Fruit fly (Drosophila melanogaster): ENCODE data around the gene qjt.

qjt gene

dm6 chr3L:17458856-17459518 lies 19.9 kb upstream of the qjt start:
- peak; percentile 55 for TF ChIP-seq kay (GFP tag; ENCODE audit: borderline replicate concordance)
- TF ChIP-seq ovo (GFP tag; optimal IDR thresholded peaks at IDR 0.05), result no peak

- TF ChIP-seq Crg-1 (GFP tag; optimal IDR thresholded peaks at IDR 0.05) (no peak), CG5204 (GFP tag; optimal IDR thresholded peaks at IDR 0.05) (no peak), bab1 (GFP tag; optimal IDR thresholded peaks at IDR 0.05) (no peak), CG7045 (GFP tag; optimal IDR thresholded peaks at IDR 0.05) (no peak), CG1620 (GFP tag; optimal IDR thresholded peaks at IDR 0.05) (no peak), CG14711 (tag; optimal IDR thresholded peaks at IDR 0.05) (no peak), ovo (GFP tag; optimal IDR thresholded peaks at IDR 0.05) (no peak), CG33017 (tag; optimal IDR thresholded peaks at IDR 0.05) (no peak), Mnt (GFP tag; optimal IDR thresholded peaks at IDR 0.05) (no peak), Clk (GFP tag; optimal IDR thresholded peaks at IDR 0.05) (no peak), kay (GFP tag; ENCODE audit: borderline replicate concordance) (no peak), CG7101 (tag; optimal IDR thresholded peaks at IDR 0.05) (no peak), Hr96 (GFP tag; optimal IDR thresholded peaks at IDR 0.05) (no peak)
Measured at dm6 chr3L:17461369-17462012, 17.4 kb upstream of the qjt start.

DNA sequence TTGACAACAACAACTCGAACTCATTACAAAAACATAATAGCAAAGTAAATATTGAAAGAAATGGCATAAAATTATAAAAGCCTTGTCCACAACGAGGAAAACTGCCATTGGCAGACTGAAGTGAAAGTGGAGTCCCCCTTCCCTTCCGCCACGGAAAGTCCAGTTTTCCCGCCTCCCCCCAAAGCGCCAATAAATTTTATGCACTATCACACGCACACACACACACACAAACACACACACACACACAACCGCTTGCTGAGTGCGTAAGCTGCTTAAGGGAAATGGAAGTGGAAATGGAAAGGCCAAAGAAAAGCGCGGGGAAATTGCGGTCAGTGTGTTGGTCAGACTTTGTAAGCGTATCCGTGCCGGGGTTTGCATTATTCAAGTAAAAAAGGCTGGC lies 16.4 kb upstream of the qjt start:
- TF ChIP-seq CG7101 (tag; optimal IDR thresholded peaks at IDR 0.05) (no peak), CG7045 (GFP tag; optimal IDR thresholded peaks at IDR 0.05) (no peak), CG1620 (GFP tag; optimal IDR thresholded peaks at IDR 0.05) (no peak), bab1 (GFP tag; optimal IDR thresholded peaks at IDR 0.05) (no peak), kay (GFP tag; ENCODE audit: borderline replicate concordance) (no peak), Hr96 (GFP tag; optimal IDR thresholded peaks at IDR 0.05) (no peak), cic (GFP tag; optimal IDR thresholded peaks at IDR 0.05) (no peak), CG14711 (tag; optimal IDR thresholded peaks at IDR 0.05) (no peak), Mnt (GFP tag; optimal IDR thresholded peaks at IDR 0.05) (no peak), Crg-1 (GFP tag; optimal IDR thresholded peaks at IDR 0.05) (no peak), tj (GFP tag; optimal IDR thresholded peaks at IDR 0.05) (no peak), CG12768 (GFP tag; optimal IDR thresholded peaks at IDR 0.05) (no peak)

dm6 chr3L:17465804-17466203 lies 13.1 kb upstream of the qjt start, which contains the start of gene QIL1:
Gene QIL1 (plus strand): TSS chr3L:17465945.
- no peak for TF ChIP-seq CG11617 (GFP tag; optimal IDR thresholded peaks at IDR 0.05)
- peak; percentile 35 for TF ChIP-seq bab1 (GFP tag; optimal IDR thresholded peaks at IDR 0.05)
- no peak for TF ChIP-seq CG7045 (GFP tag; optimal IDR thresholded peaks at IDR 0.05)
- TF ChIP-seq cnc (optimal IDR thresholded peaks at IDR 0.05), result no peak

DNA sequence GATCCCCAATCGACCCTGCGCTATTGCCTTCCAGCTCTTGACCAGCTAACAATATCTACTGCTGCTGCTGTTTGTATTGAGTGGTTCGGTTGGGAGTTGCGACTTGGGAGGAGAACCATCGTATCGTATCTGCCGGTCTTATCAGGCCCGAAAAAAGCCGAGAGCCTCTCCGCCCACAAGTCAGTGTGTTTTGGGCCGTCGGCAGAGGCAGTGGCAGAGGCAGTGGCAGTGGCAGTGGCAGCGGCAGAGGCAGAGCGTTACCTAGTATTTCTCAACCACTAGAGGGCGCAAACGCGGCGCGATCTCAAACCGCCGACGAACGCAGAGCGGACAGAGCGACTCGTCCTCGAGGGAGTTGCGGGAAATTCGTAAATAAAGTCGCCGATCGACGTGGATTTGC lies 8.8 kb upstream of the qjt start, which contains the start of gene SecCl:
TSS of gene SecCl (plus strand) at position 18 of the 400 bp plus-strand sequence.
- TF ChIP-seq Clk (GFP tag; optimal IDR thresholded peaks at IDR 0.05), result no peak
- TF ChIP-seq CG5204 (GFP tag; optimal IDR thresholded peaks at IDR 0.05), result no peak
- no peak for TF ChIP-seq tj (GFP tag; optimal IDR thresholded peaks at IDR 0.05)
- TF ChIP-seq pad (GFP tag; optimal IDR thresholded peaks at IDR 0.05), result no peak
- no peak for TF ChIP-seq toe (GFP tag; optimal IDR thresholded peaks at IDR 0.05)
- TF ChIP-seq CG1620 (GFP tag; optimal IDR thresholded peaks at IDR 0.05), result no peak
- no peak for TF ChIP-seq ovo (GFP tag; optimal IDR thresholded peaks at IDR 0.05)
- TF ChIP-seq CG7101 (tag; optimal IDR thresholded peaks at IDR 0.05), result no peak
- TF ChIP-seq cnc (optimal IDR thresholded peaks at IDR 0.05), result no peak
- TF ChIP-seq Mnt (GFP tag; optimal IDR thresholded peaks at IDR 0.05), result no peak
- TF ChIP-seq Crg-1 (GFP tag; optimal IDR thresholded peaks at IDR 0.05), result no peak

DNA sequence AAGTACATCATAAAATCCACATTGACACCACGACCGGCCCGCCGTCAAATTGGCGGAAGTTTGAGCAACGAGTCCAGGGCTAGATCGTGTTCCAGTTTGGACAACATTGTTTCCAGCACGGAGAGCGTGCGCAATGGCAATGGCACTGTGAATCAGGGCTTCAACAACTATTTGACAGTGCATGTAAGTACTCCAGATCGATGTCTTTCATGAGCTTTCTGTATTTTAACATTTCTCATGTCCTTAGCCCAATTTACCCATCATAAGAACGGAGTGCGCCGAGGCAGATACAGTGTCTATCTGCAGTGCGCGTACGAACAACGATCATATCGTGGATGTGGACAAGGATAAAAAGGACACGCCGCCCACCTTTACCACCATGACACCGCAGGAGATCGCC lies 5.0 kb upstream of the qjt start:
- TF ChIP-seq Mnt (GFP tag; optimal IDR thresholded peaks at IDR 0.05) (no peak), CG1620 (GFP tag; optimal IDR thresholded peaks at IDR 0.05) (no peak), cnc (optimal IDR thresholded peaks at IDR 0.05) (no peak), Clk (GFP tag; optimal IDR thresholded peaks at IDR 0.05) (no peak)

DNA sequence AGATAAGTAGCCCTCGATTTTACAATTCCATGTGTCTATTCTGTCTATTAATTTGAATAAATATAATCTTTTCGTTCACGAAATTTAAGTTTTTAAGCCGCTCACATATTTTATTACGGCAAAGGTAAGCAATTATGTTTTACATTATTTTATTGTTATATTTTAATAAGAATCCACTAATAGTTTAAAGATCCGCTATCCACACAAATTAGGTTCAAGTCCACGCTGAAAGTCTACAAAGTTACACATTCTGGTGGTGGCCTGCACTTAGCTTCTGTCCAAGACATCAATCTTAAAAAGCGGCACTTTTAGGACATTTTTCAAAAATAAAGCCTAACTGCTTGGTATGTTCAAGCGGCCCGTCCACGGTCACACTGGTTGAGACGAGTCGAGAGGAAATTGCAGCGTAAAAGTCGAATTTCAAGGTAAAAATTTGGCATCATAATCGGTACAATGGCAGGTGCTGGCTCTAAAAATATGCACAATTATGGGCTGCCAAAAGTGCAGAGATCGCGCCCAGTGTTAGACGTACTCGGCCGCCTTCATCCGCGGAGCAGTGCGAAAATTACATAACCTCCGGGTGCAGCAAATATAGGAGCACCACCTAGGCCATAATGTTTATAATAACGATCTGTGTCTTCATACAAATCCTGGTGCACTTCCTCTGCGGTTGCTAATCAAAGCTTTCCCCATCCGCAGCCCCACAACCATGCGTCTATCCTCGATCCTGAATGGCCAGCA lies 4.0 kb upstream of the qjt start, which contains the start of the genes UQCR-Q and CG46525:
TSS of gene UQCR-Q (plus strand) at position 51 of the 741 bp plus-strand sequence.
TSS of gene CG46525 (plus strand) at position 510 of the 741 bp plus-strand sequence.
- TF ChIP-seq bab1 (GFP tag; optimal IDR thresholded peaks at IDR 0.05) (peak; percentile 53), CG14711 (tag; optimal IDR thresholded peaks at IDR 0.05) (peak; percentile 3), CG1620 (GFP tag; optimal IDR thresholded peaks at IDR 0.05) (no peak), Mnt (GFP tag; optimal IDR thresholded peaks at IDR 0.05) (peak; percentile 17), Hr96 (GFP tag; optimal IDR thresholded peaks at IDR 0.05) (no peak)

All from whole organism, adult.